Worm (Caenorhabditis elegans): ENCODE results near the gene oma-1.

Gene oma-1

ce11 chrIV:8933575-8933974 lies 44.8 kb downstream of the oma-1 start, which contains the start of gene D1046.4:
TSS of gene D1046.4 (plus strand) at chrIV:8933875.
- TF ChIP-seq daf-8 (GFP tag; IDR thresholded peaks at IDR 0.05), result no peak
- no peak for TF ChIP-seq lim-7 (GFP tag; IDR thresholded peaks at IDR 0.05)
- no peak for TF ChIP-seq lin-39 (tag; optimal IDR thresholded peaks at IDR 0.05)
- no peak for TF ChIP-seq ZK337.2 (GFP tag; IDR thresholded peaks at IDR 0.05)
